Worm (Caenorhabditis elegans): ENCODE results near the gene str-40.
A peak's percentile ranks its signal among the peaks of the same experiment; 100 is the strongest.

The str-40 gene

ce11 chrV:3069101-3069500, at the start of gene str-40:
Gene str-40, minus strand, starts transcription at chrV:3069201.
- TF ChIP-seq ceh-32 (tag; optimal IDR thresholded peaks at IDR 0.05; ENCODE audit: poor library complexity) = no peak
- no peak for TF ChIP-seq tag-97 (GFP tag; IDR thresholded peaks at IDR 0.05)
- TF ChIP-seq hmg-1.1 (GFP tag; IDR thresholded peaks at IDR 0.05) = no peak
- no peak for TF ChIP-seq T26A8.4 (GFP tag; IDR thresholded peaks at IDR 0.05)
- TF ChIP-seq nhr-11 (tag; optimal IDR thresholded peaks at IDR 0.05) = no peak
- no peak for TF ChIP-seq ZK546.5 (tag; optimal IDR thresholded peaks at IDR 0.05)
- TF ChIP-seq fos-1 (tag; optimal IDR thresholded peaks at IDR 0.05) = no peak
- no peak for TF ChIP-seq dmd-6 (GFP tag; IDR thresholded peaks at IDR 0.05)
- no peak for TF ChIP-seq mxl-3 (GFP tag; optimal IDR thresholded peaks at IDR 0.05)
- TF ChIP-seq nhr-28 (tag; optimal IDR thresholded peaks at IDR 0.05) = no peak
- no peak for TF ChIP-seq tra-1 (GFP tag; IDR thresholded peaks at IDR 0.05)
- no peak for TF ChIP-seq ZK337.2 (GFP tag; IDR thresholded peaks at IDR 0.05)
- no peak for TF ChIP-seq unc-62 (GFP tag; optimal IDR thresholded peaks at IDR 0.05 in 1 of 2)
- no peak for TF ChIP-seq unc-62 (tag; optimal IDR thresholded peaks at IDR 0.05)
- no peak for TF ChIP-seq egl-43 (GFP tag; IDR thresholded peaks at IDR 0.05)
- TF ChIP-seq ceh-28 (tag; optimal IDR thresholded peaks at IDR 0.05) = no peak
- TF ChIP-seq nhr-111 (GFP tag; optimal IDR thresholded peaks at IDR 0.05) = no peak
- TF ChIP-seq nhr-77 (tag; optimal IDR thresholded peaks at IDR 0.05) = no peak
- TF ChIP-seq ctbp-1 (GFP tag; IDR thresholded peaks at IDR 0.05) = no peak

- TF ChIP-seq nhr-28 (tag; optimal IDR thresholded peaks at IDR 0.05) = peak; percentile 92
- TF ChIP-seq pqm-1 (tag; optimal IDR thresholded peaks at IDR 0.05) = peak; percentile 52
- TF ChIP-seq ZK546.5 (tag; optimal IDR thresholded peaks at IDR 0.05) = no peak
- no peak for TF ChIP-seq ceh-44 (GFP tag; IDR thresholded peaks at IDR 0.05)
- peak; percentile 50 for TF ChIP-seq dmd-6 (GFP tag; IDR thresholded peaks at IDR 0.05)
- no peak for TF ChIP-seq Y48G9A.11 (GFP tag; IDR thresholded peaks at IDR 0.05)
- TF ChIP-seq ctbp-1 (GFP tag; IDR thresholded peaks at IDR 0.05) = no peak
- no peak for TF ChIP-seq hlh-11 (tag; optimal IDR thresholded peaks at IDR 0.05)
- TF ChIP-seq lin-29 (GFP tag; IDR thresholded peaks at IDR 0.05) = no peak
- TF ChIP-seq madf-9 (GFP tag; conservative IDR thresholded peaks at IDR 0.05) = no peak
- TF ChIP-seq daf-19 (GFP tag; conservative IDR thresholded peaks at IDR 0.05) = no peak
- TF ChIP-seq set-16 (GFP tag; IDR thresholded peaks at IDR 0.05) = no peak
- no peak for TF ChIP-seq ces-1 (GFP tag; optimal IDR thresholded peaks at IDR 0.05)
- TF ChIP-seq skn-1 (tag; optimal IDR thresholded peaks at IDR 0.05) = no peak
- no peak for TF ChIP-seq nhr-10 (tag; optimal IDR thresholded peaks at IDR 0.05)
- TF ChIP-seq lin-1 (GFP tag; IDR thresholded peaks at IDR 0.05) = no peak
- no peak for TF ChIP-seq F26F4.8 (GFP tag; conservative IDR thresholded peaks at IDR 0.05)
- TF ChIP-seq nhr-48 (tag; optimal IDR thresholded peaks at IDR 0.05) = no peak
- no peak for TF ChIP-seq lin-15B (tag; optimal IDR thresholded peaks at IDR 0.05)
Measured at ce11 chrV:3118167-3118566, 49.2 kb upstream of the str-40 start, which contains the start of gene clec-210. Gene clec-210, plus strand, starts transcription at chrV:3118377.

ce11 chrV:3114973-3115372, 46.0 kb upstream of the str-40 start, which contains the start of gene Y73C8C.3:
Gene Y73C8C.3, plus strand, starts transcription at chrV:3115273.
- TF ChIP-seq daf-8 (GFP tag; IDR thresholded peaks at IDR 0.05) (no peak), saeg-2 (GFP tag; IDR thresholded peaks at IDR 0.05) (no peak), lir-3 (tag; optimal IDR thresholded peaks at IDR 0.05) (no peak), T20F7.1 (GFP tag; optimal IDR thresholded peaks at IDR 0.05) (no peak), tra-1 (GFP tag; IDR thresholded peaks at IDR 0.05) (no peak), lin-38 (GFP tag; IDR thresholded peaks at IDR 0.05) (no peak), lin-15B (tag; optimal IDR thresholded peaks at IDR 0.05) (no peak), unc-39 (tag; optimal IDR thresholded peaks at IDR 0.05) (no peak), mxl-3 (GFP tag; optimal IDR thresholded peaks at IDR 0.05) (no peak), nhr-28 (tag; optimal IDR thresholded peaks at IDR 0.05) (no peak), T26A8.4 (GFP tag; IDR thresholded peaks at IDR 0.05) (no peak), fkh-10 (GFP tag; optimal IDR thresholded peaks at IDR 0.05) (no peak), dpl-1 (GFP tag; optimal IDR thresholded peaks at IDR 0.05) (no peak), daf-12 (tag; optimal IDR thresholded peaks at IDR 0.05) (no peak), ztf-7 (tag; optimal IDR thresholded peaks at IDR 0.05) (no peak), pha-4 (GFP tag; IDR thresholded peaks at IDR 0.05) (no peak), pha-4 (tag; optimal IDR thresholded peaks at IDR 0.05) (no peak), gei-8 (GFP tag; optimal IDR thresholded peaks at IDR 0.05) (no peak), spr-3 (GFP tag; optimal IDR thresholded peaks at IDR 0.05) (no peak), daf-16 (GFP tag; optimal IDR thresholded peaks at IDR 0.05) (no peak), daf-16 (tag; optimal IDR thresholded peaks at IDR 0.05) (no peak), mes-2 (tag; optimal IDR thresholded peaks at IDR 0.05; ENCODE audit: poor library complexity, severe bottlenecking) (no peak)
